Worm (Caenorhabditis elegans) whole organism, young adult: ENCODE measurements around the gene ZK792.5.

Source experiments
- F10E7.11 ChIP-seq: sonication (generic microtip); optimal IDR thresholded peaks from 2 replicates; lab custom pipeline; 2017; ENCODE audit warnings: mild to moderate bottlenecking, missing genetic modification characterization, moderate library complexity, missing compliant biosample characterization
- F57C9.4 ChIP-seq: sonication (generic microtip); optimal IDR thresholded peaks from 2 replicates; lab custom pipeline; 2017; ENCODE audit warnings: mild to moderate bottlenecking, missing genetic modification characterization, missing compliant biosample characterization
- K12H6.12 ChIP-seq: fragments of 200-800 bp; sonication (Bioruptor generic); optimal IDR thresholded peaks from 2 replicates; lab custom pipeline; 2018; ENCODE audit warnings: mild to moderate bottlenecking, missing genetic modification characterization, missing compliant biosample characterization
- aptf-3 ChIP-seq: fragments of 200-800 bp; sonication (Bioruptor generic); IDR thresholded peaks from 2 replicates; pipeline ENCODE4 v1.3.6; 2022; ENCODE audit warnings: missing genetic modification characterization, missing compliant biosample characterization
- attf-5 ChIP-seq: fragments of 200-800 bp; sonication (Bioruptor generic); optimal IDR thresholded peaks from 2 replicates; lab custom pipeline; 2018; ENCODE audit warnings: mild to moderate bottlenecking, missing genetic modification characterization, missing compliant biosample characterization
- cebp-1 ChIP-seq, 2 experiments: fragments of 200-800 bp in 1 of 2; sonication (Bioruptor generic) in 1 of 2; sonication (generic microtip) in 1 of 2; IDR thresholded peaks in 1 of 2; optimal IDR thresholded peaks in 1 of 2; 2 replicates each; pipeline versions ENCODE4 v1.3.6 to Lab custom; 2017 to 2022; ENCODE audit warnings: missing compliant biosample characterization in 2 of 2, missing genetic modification characterization in 2 of 2, mild to moderate bottlenecking in 1 of 2, missing genetic modification reagents in 1 of 2, moderate library complexity in 1 of 2
- ceh-79 ChIP-seq: sonication (generic microtip); optimal IDR thresholded peaks from 2 replicates; lab custom pipeline; 2017; ENCODE audit warnings: mild to moderate bottlenecking, missing genetic modification characterization, missing compliant biosample characterization
- ekl-4 ChIP-seq: fragments of 200-800 bp; sonication (Bioruptor generic); IDR thresholded peaks from 2 replicates; pipeline ENCODE4 v1.3.6; 2022; ENCODE audit warnings: missing genetic modification reagents, missing genetic modification characterization, missing compliant biosample characterization
- hmg-1.2 ChIP-seq: fragments of 200-800 bp; sonication (Bioruptor generic); IDR thresholded peaks from 2 replicates; pipeline ENCODE4 v1.3.6; 2022; ENCODE audit warnings: missing genetic modification reagents, missing genetic modification characterization, missing compliant biosample characterization
- mcd-1 ChIP-seq: fragments of 200-800 bp; sonication (Bioruptor generic); IDR thresholded peaks from 2 replicates; pipeline ENCODE4 v1.3.6; 2022; ENCODE audit warnings: missing genetic modification reagents, missing genetic modification characterization, missing compliant biosample characterization
- nhr-179 ChIP-seq: sonication (generic microtip); optimal IDR thresholded peaks from 2 replicates; lab custom pipeline; 2016; ENCODE audit warnings: mild to moderate bottlenecking, missing genetic modification characterization, missing compliant biosample characterization
- rcor-1 ChIP-seq: fragments of 200-800 bp; sonication (Bioruptor generic); IDR thresholded peaks from 2 replicates; pipeline ENCODE4 v1.3.6; 2022; ENCODE audit warnings: missing genetic modification reagents, missing genetic modification characterization, missing compliant biosample characterization
- sdz-38 ChIP-seq: sonication (generic microtip); optimal IDR thresholded peaks from 2 replicates; lab custom pipeline; 2016; ENCODE audit warnings: missing genotype, missing genetic modification characterization, missing compliant biosample characterization
- snpc-3.4 ChIP-seq: sonication (generic microtip); optimal IDR thresholded peaks from 2 replicates; lab custom pipeline; 2017; ENCODE audit warnings: missing genetic modification characterization, mild to moderate bottlenecking, missing compliant biosample characterization, antibody characterized with exemption, moderate library complexity, missing genotype, missing genetic modification reagents
- zim-3 ChIP-seq: sonication (generic microtip); optimal IDR thresholded peaks from 2 replicates; lab custom pipeline; 2017; ENCODE audit warnings: mild to moderate bottlenecking, missing genetic modification characterization, moderate library complexity, missing compliant biosample characterization

The ZK792.5 gene

DNA sequence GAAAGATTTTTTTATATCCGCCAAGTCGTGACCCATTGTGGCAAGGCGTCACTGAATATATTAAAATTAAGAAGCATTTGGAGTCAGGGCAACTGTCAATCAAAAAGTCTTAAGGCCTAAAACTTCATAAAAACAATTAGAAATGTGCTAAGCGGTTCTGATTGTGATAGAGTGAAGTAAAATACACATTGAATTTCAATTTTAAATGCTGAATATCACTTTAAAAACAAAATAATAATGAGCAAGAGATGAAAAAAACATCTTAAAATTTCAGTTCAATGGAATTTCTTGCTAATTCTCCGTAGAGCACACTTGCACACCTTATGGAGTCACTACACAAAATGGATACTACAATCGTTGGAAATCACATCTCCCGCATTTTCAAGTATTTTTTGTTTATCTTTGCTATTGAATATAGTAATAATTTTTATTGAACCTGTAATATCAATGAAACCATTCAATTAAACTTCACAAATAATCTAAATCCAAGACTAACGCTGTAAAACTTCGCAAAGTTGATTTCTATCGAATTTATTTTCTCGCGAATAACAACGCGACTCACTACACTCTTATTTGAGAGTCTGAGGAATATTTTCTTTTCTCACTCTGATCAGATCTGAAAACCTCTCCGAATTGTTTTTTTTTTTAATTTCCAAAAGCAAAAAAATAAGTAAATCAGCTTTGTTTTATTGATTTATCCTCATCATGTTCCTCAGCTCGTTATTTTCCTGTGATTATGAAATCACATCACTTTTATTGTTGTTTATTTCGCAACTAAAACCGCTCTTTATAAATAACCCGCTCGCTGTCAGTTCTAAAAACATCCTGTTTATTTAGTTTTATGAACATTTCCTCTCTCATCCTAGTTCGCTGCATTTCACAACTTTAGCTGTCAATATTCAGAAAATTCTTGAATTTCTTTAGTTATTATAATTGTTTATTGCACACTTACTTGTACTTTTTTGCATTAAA, 52.2 kb downstream of the ZK792.5 start, which contains the start of gene mars-1 (continued):
- no peak for TF ChIP-seq aptf-3 (GFP tag; lab: Robert Waterston, UW)
- peak; percentile 88 for TF ChIP-seq mcd-1 (GFP tag; lab: Robert Waterston, UW)
- TF ChIP-seq ekl-4 (GFP tag; lab: Robert Waterston, UW), result no peak
- no peak for TF ChIP-seq F57C9.4 (tag; lab: Kevin White, UChicago)
- TF ChIP-seq F10E7.11, result no peak
- no peak for TF ChIP-seq snpc-3.4 (tag; lab: Kevin White, UChicago)
- TF ChIP-seq ceh-79 (tag; lab: Kevin White, UChicago), result no peak
- peak; percentile 57 for TF ChIP-seq K12H6.12 (tag; lab: Kevin White, UChicago)
- peak; percentile 48; the same call in 1 of the 2 replicates for TF ChIP-seq cebp-1 (GFP tag; IDR thresholded peaks at IDR 0.05; lab: Robert Waterston, UW)
- peak; percentile 94 for TF ChIP-seq cebp-1 (tag; optimal IDR thresholded peaks at IDR 0.05; lab: Kevin White, UChicago)
- TF ChIP-seq zim-3 (tag; lab: Kevin White, UChicago), result no peak
- no peak for TF ChIP-seq nhr-179 (tag; lab: Kevin White, UChicago)
- no peak for TF ChIP-seq sdz-38 (tag; lab: Kevin White, UChicago)
- peak; percentile 54 for TF ChIP-seq attf-5
- peak; percentile 22; the same call in 1 of the 2 replicates for TF ChIP-seq rcor-1 (GFP tag; lab: Robert Waterston, UW)
- peak; percentile 31; the same call in 1 of the 2 replicates for TF ChIP-seq hmg-1.2
